Worm (Caenorhabditis elegans): Measurements from ENCODE around the gene W07G1.1.

DNA sequence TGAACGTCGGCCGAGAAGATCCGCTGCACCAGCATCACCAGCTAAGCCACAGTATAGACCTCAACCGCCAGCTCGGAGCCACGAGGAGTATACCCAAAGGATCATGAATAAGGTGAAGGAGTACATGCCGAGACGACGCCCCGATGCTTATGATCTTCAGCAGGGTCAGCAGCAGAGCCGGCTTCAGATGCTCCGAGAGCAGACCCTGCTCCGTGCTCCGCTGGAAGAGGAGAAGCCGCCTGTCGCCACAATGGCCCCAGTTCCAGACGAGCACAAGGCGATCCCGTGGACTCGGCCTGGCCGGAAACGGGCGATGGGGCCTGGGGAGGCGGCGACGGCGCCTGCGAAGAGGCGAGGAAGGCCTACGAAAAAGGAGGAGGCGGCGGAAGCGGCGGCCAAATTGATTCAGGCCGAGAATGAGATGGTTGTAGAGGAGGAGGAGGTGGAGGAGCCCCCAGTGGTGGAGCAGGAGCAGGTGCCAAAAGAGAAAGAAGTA lies 43.1 kb downstream of the W07G1.1 start:
- TF ChIP-seq elt-3 (tag; optimal IDR thresholded peaks at IDR 0.05) (no peak), nhr-12 (tag; optimal IDR thresholded peaks at IDR 0.05) (no peak), ztf-11 (tag; optimal IDR thresholded peaks at IDR 0.05) (no peak), nhr-77 (tag; optimal IDR thresholded peaks at IDR 0.05) (no peak), nhr-25 (tag; optimal IDR thresholded peaks at IDR 0.05) (no peak), lin-13 (GFP tag; optimal IDR thresholded peaks at IDR 0.05) (no peak), unc-62 (GFP tag; optimal IDR thresholded peaks at IDR 0.05) (no peak), ceh-16 (tag; optimal IDR thresholded peaks at IDR 0.05) (no peak), F13H6.1 (tag; optimal IDR thresholded peaks at IDR 0.05) (no peak), R02D3.7 (tag; optimal IDR thresholded peaks at IDR 0.05) (no peak), lin-39 (tag; optimal IDR thresholded peaks at IDR 0.05) (no peak), ztf-1 (GFP tag; conservative IDR thresholded peaks at IDR 0.05) (no peak)

Measured in whole organism, L2 larva.